Fruit fly (Drosophila melanogaster) whole organism, embryonic: Measurements from ENCODE around the gene Mob3.

Source experiments
- Antp ChIP-seq: fragments of 200-800 bp; sonication (Bioruptor generic); optimal IDR thresholded peaks from 3 replicates; lab custom pipeline; 2016; ENCODE audit warnings: missing biosample characterization, missing genetic modification characterization
- Bdp1 ChIP-seq: fragments of 200-800 bp; sonication (Bioruptor generic); optimal IDR thresholded peaks from 3 replicates; lab custom pipeline; 2016; ENCODE audit warnings: missing biosample characterization, missing genetic modification characterization
- BtbVII ChIP-seq: fragments of 200-800 bp; sonication (Bioruptor generic); optimal IDR thresholded peaks from 3 replicates; lab custom pipeline; 2017; ENCODE audit warnings: missing biosample characterization, mild to moderate bottlenecking, missing genetic modification characterization
- CG10209 ChIP-seq: fragments of 200-800 bp; sonication (Bioruptor generic); optimal IDR thresholded peaks from 3 replicates; lab custom pipeline; 2017; ENCODE audit warnings: missing biosample characterization, mild to moderate bottlenecking, missing genetic modification characterization, missing genetic modification reagents
- CG10543 ChIP-seq: fragments of 200-800 bp; sonication (Bioruptor generic); optimal IDR thresholded peaks from 3 replicates; lab custom pipeline; 2017; ENCODE audit warnings: missing biosample characterization, mild to moderate bottlenecking, missing genetic modification characterization, moderate library complexity
- CG11560 ChIP-seq: fragments of 200-800 bp; sonication (Bioruptor generic); IDR thresholded peaks from 3 replicates; pipeline ENCODE4 v1.3.6; 2022; ENCODE audit warnings: missing biosample characterization, missing genetic modification characterization
- CG13123 ChIP-seq: fragments of 200-800 bp; sonication (Bioruptor generic); optimal IDR thresholded peaks from 2 replicates; lab custom pipeline; 2016; ENCODE audit warnings: missing biosample characterization, missing genetic modification characterization
- CG17612 ChIP-seq: fragments of 200-800 bp; sonication (Bioruptor generic); IDR thresholded peaks from 2 replicates; pipeline ENCODE4 v1.3.6; 2022; ENCODE audit warnings: missing biosample characterization, missing genetic modification characterization
- CG2712 ChIP-seq: fragments of 200-800 bp; optimal IDR thresholded peaks from 3 replicates; lab custom pipeline; 2019; ENCODE audit warnings: missing biosample characterization, mild to moderate bottlenecking, missing genetic modification characterization, moderate library complexity
- CG2875 ChIP-seq: fragments of 200-800 bp; sonication (Bioruptor generic); optimal IDR thresholded peaks from 2 replicates; lab custom pipeline; 2017; ENCODE audit warnings: missing biosample characterization, mild to moderate bottlenecking, missing genetic modification characterization, missing genetic modification reagents
- CG34376 ChIP-seq: fragments of 200-800 bp; sonication (Bioruptor generic); optimal IDR thresholded peaks from 2 replicates; lab custom pipeline; 2018; ENCODE audit warnings: missing biosample characterization, mild to moderate bottlenecking, missing genetic modification characterization
- CG3995 ChIP-seq: fragments of 200-800 bp; sonication (Bioruptor generic); optimal IDR thresholded peaks from 3 replicates; lab custom pipeline; 2016; ENCODE audit warnings: missing biosample characterization, missing genetic modification characterization
- CG4424 ChIP-seq: fragments of 200-800 bp; sonication (Bioruptor generic); optimal IDR thresholded peaks from 3 replicates; lab custom pipeline; 2016; ENCODE audit warnings: missing biosample characterization, missing genetic modification characterization
- CG5953 ChIP-seq: fragments of 200-800 bp; sonication (Bioruptor generic); IDR thresholded peaks from 2 replicates; pipeline ENCODE4 v1.3.6; 2022; ENCODE audit warnings: missing biosample characterization, missing genetic modification characterization
- CG7271 ChIP-seq: fragments of 200-800 bp; sonication (Bioruptor generic); optimal IDR thresholded peaks from 2 replicates; lab custom pipeline; 2018; ENCODE audit warnings: missing biosample characterization, mild to moderate bottlenecking, missing genetic modification characterization, moderate library complexity
- CG8359 ChIP-seq: fragments of 200-800 bp; sonication (Bioruptor generic); optimal IDR thresholded peaks from 2 replicates; lab custom pipeline; 2017; ENCODE audit warnings: missing biosample characterization, mild to moderate bottlenecking, missing genetic modification characterization, borderline replicate concordance
- CG9215 ChIP-seq: fragments of 200-800 bp; sonication (Bioruptor generic); IDR thresholded peaks from 2 replicates; pipeline ENCODE4 v1.3.6; 2022; ENCODE audit warnings: missing biosample characterization, missing genetic modification characterization
- CG9437 ChIP-seq: fragments of 200-800 bp; sonication (Bioruptor generic); optimal IDR thresholded peaks from 2 replicates; lab custom pipeline; 2018; ENCODE audit warnings: missing biosample characterization, mild to moderate bottlenecking, missing genetic modification characterization
- CG9876 ChIP-seq: fragments of 200-800 bp; sonication (Bioruptor generic); optimal IDR thresholded peaks from 2 replicates; lab custom pipeline; 2016; ENCODE audit warnings: missing biosample characterization, missing genetic modification characterization
- CTCF ChIP-seq: fragments of 200-800 bp; sonication (Bioruptor generic); optimal IDR thresholded peaks from 2 replicates; lab custom pipeline; 2017; ENCODE audit warnings: missing biosample characterization, mild to moderate bottlenecking, missing genetic modification characterization, moderate library complexity
- Camta ChIP-seq: fragments of 200-800 bp; sonication (Bioruptor generic); optimal IDR thresholded peaks from 2 replicates; lab custom pipeline; 2016; ENCODE audit warnings: missing biosample characterization, missing genetic modification characterization
- CoRest ChIP-seq: fragments of 200-800 bp; sonication (Bioruptor generic); optimal IDR thresholded peaks from 3 replicates; lab custom pipeline; 2018; ENCODE audit warnings: missing biosample characterization, mild to moderate bottlenecking, missing genetic modification characterization, moderate library complexity
- Dip3 ChIP-seq: fragments of 200-800 bp; sonication (Bioruptor generic); optimal IDR thresholded peaks from 3 replicates; lab custom pipeline; 2016; ENCODE audit warnings: missing biosample characterization, missing genetic modification characterization
- Dp ChIP-seq: fragments of 200-800 bp; sonication (Bioruptor generic); optimal IDR thresholded peaks from 2 replicates; lab custom pipeline; 2018; ENCODE audit warnings: missing biosample characterization, mild to moderate bottlenecking, missing genetic modification characterization, moderate library complexity
- HHEX ChIP-seq: fragments of 200-800 bp; sonication (Bioruptor generic); optimal IDR thresholded peaks from 3 replicates; lab custom pipeline; 2017; ENCODE audit warnings: missing biosample characterization, mild to moderate bottlenecking, missing genetic modification characterization, missing genetic modification reagents
- Hr51 ChIP-seq, 2 experiments: fragments of 200-800 bp; sonication (Bioruptor generic); optimal IDR thresholded peaks; 2 replicates in 1 of 2; 3 replicates in 1 of 2; lab custom pipeline; 2016 to 2018; ENCODE audit warnings: missing biosample characterization in 2 of 2, missing genetic modification characterization in 2 of 2, mild to moderate bottlenecking in 1 of 2, moderate library complexity in 1 of 2
- Meics ChIP-seq: fragments of 200-800 bp; sonication (Bioruptor generic); optimal IDR thresholded peaks from 2 replicates; lab custom pipeline; 2017; ENCODE audit warnings: missing biosample characterization, mild to moderate bottlenecking, missing genetic modification characterization
- Ptx1 ChIP-seq: fragments of 200-800 bp; sonication (Bioruptor generic); IDR thresholded peaks from 2 replicates; pipeline ENCODE4 v1.3.6; 2022; ENCODE audit warnings: missing biosample characterization, missing genetic modification characterization
- Sin3A ChIP-seq: fragments of >200 bp; optimal IDR thresholded peaks from 2 replicates; lab custom pipeline; 2018
- Trl ChIP-seq, 3 experiments: fragments of >200 bp in 2 of 3; fragments of 200-800 bp in 1 of 3; sonication (Bioruptor generic) in 1 of 3; optimal IDR thresholded peaks; 2 replicates in 1 of 3; 3 replicates in 2 of 3; lab custom pipeline; 2016 to 2017; ENCODE audit warnings: missing biosample characterization in 1 of 3, missing genetic modification characterization in 1 of 3
- Xbp1 ChIP-seq: fragments of 200-800 bp; sonication (Bioruptor generic); optimal IDR thresholded peaks from 3 replicates; lab custom pipeline; 2016; ENCODE audit warnings: missing biosample characterization, mild to moderate bottlenecking, missing genetic modification characterization
- Xrp1 ChIP-seq: fragments of 200-800 bp; sonication (Bioruptor generic); IDR thresholded peaks from 2 replicates; pipeline ENCODE4 v1.3.6; 2022; ENCODE audit warnings: missing biosample characterization, missing genetic modification characterization
- ap ChIP-seq: fragments of 200-800 bp; sonication (Bioruptor generic); IDR thresholded peaks from 2 replicates; pipeline ENCODE4 v1.3.6; 2022; ENCODE audit warnings: missing biosample characterization, missing genetic modification characterization
- bab2 ChIP-seq: fragments of 200-800 bp; sonication (Bioruptor generic); optimal IDR thresholded peaks from 2 replicates; lab custom pipeline; 2016; ENCODE audit warnings: missing biosample characterization, missing genetic modification characterization
- cg ChIP-seq: fragments of 200-800 bp; sonication (Bioruptor generic); optimal IDR thresholded peaks from 3 replicates; lab custom pipeline; 2019; ENCODE audit warnings: missing biosample characterization, mild to moderate bottlenecking, missing genetic modification characterization, moderate library complexity
- crp ChIP-seq, 2 experiments: fragments of 200-800 bp; sonication (Bioruptor generic); optimal IDR thresholded peaks; 2 replicates in 1 of 2; 3 replicates in 1 of 2; lab custom pipeline; 2017; ENCODE audit warnings: missing biosample characterization in 2 of 2, missing genetic modification characterization in 2 of 2, mild to moderate bottlenecking in 1 of 2, moderate library complexity in 1 of 2
- disco-r ChIP-seq: fragments of 200-800 bp; sonication (Bioruptor generic); optimal IDR thresholded peaks from 2 replicates; lab custom pipeline; 2016; ENCODE audit warnings: missing biosample characterization, missing genetic modification characterization
- dmrt11E ChIP-seq: fragments of 200-800 bp; sonication (Bioruptor generic); optimal IDR thresholded peaks from 3 replicates; lab custom pipeline; 2018; ENCODE audit warnings: missing biosample characterization, mild to moderate bottlenecking, missing genetic modification characterization, moderate library complexity
- dmrt99B ChIP-seq: fragments of 200-800 bp; sonication (Bioruptor generic); optimal IDR thresholded peaks from 2 replicates; lab custom pipeline; 2018; ENCODE audit warnings: missing biosample characterization, mild to moderate bottlenecking, missing genetic modification characterization, moderate library complexity
- ems ChIP-seq: fragments of 200-800 bp; sonication (Bioruptor generic); optimal IDR thresholded peaks from 3 replicates; lab custom pipeline; 2016; ENCODE audit warnings: missing biosample characterization, missing genetic modification characterization
- fd96Cb ChIP-seq: fragments of 200-800 bp; sonication (Bioruptor generic); optimal IDR thresholded peaks from 2 replicates; lab custom pipeline; 2018; ENCODE audit warnings: missing biosample characterization, mild to moderate bottlenecking, missing genetic modification characterization, moderate library complexity
- gfzf ChIP-seq: fragments of 200-800 bp; sonication (Bioruptor generic); optimal IDR thresholded peaks from 2 replicates; lab custom pipeline; 2016; ENCODE audit warnings: missing biosample characterization, mild to moderate bottlenecking, missing genetic modification characterization, moderate library complexity
- grn ChIP-seq: fragments of 200-800 bp; sonication (Bioruptor generic); optimal IDR thresholded peaks from 3 replicates; lab custom pipeline; 2017; ENCODE audit warnings: missing biosample characterization, missing genetic modification characterization
- jumu ChIP-seq: fragments of 200-800 bp; sonication (Bioruptor generic); optimal IDR thresholded peaks from 3 replicates; lab custom pipeline; 2016; ENCODE audit warnings: missing biosample characterization, missing genetic modification characterization
- klu ChIP-seq: fragments of 200-800 bp; sonication (Bioruptor generic); IDR thresholded peaks from 2 replicates; pipeline ENCODE4 v1.3.6; 2022; ENCODE audit warnings: missing biosample characterization, missing genetic modification characterization
- lab ChIP-seq: fragments of 200-800 bp; sonication (Bioruptor generic); optimal IDR thresholded peaks from 3 replicates; lab custom pipeline; 2017; ENCODE audit warnings: missing biosample characterization, missing genetic modification characterization, mild to moderate bottlenecking, moderate library complexity, missing genetic modification reagents
- lilli ChIP-seq: fragments of 200-800 bp; sonication (Bioruptor generic); optimal IDR thresholded peaks from 3 replicates; lab custom pipeline; 2016; ENCODE audit warnings: missing biosample characterization, missing genetic modification characterization
- pum ChIP-seq: fragments of 200-800 bp; sonication (Bioruptor generic); optimal IDR thresholded peaks from 2 replicates; lab custom pipeline; 2016; ENCODE audit warnings: missing biosample characterization, missing genetic modification characterization
- tap ChIP-seq: fragments of 200-800 bp; optimal IDR thresholded peaks from 3 replicates; lab custom pipeline; 2019; ENCODE audit warnings: missing biosample characterization, mild to moderate bottlenecking, missing genetic modification characterization, moderate library complexity
- unpg ChIP-seq: fragments of 200-800 bp; sonication (Bioruptor generic); optimal IDR thresholded peaks from 3 replicates; lab custom pipeline; 2018; ENCODE audit warnings: missing biosample characterization, mild to moderate bottlenecking, missing genetic modification characterization, moderate library complexity
- usp ChIP-seq: fragments of >200 bp; optimal IDR thresholded peaks from 2 replicates; lab custom pipeline; 2017; ENCODE audit warnings: missing biosample characterization, missing genetic modification characterization

The Mob3 gene

DNA sequence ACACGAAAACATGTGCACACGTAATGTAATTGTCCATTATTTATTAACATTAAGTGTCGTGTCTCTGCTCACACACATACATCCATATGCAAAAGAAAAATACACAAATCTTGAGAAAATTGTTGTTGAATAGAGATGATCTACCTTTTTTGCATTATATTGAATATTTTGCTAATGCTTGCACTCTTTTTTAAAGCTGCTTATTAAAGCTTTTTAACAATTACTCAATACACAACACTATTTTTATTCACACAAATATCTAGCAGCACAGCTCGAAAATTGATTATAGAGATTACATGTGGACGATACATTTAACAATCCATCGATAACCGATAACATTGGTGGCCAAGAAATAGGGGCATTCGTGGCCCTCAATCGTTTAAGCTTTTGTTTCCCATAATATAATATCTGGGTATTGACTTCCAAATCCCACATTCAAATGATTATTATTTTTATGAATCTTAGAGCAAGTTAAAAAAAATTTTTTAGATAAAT lies 27.0 kb downstream of the Mob3 start, which contains the start of gene Ufd4 (continued):
- TF ChIP-seq CG34376 (GFP tag; lab: Kevin White, UChicago) (peak; percentile 38), CG9215 (GFP tag; lab: Robert Waterston, UW) (no peak), dmrt11E (tag; lab: Kevin White, UChicago) (peak; percentile 62), CG17612 (GFP tag; lab: Robert Waterston, UW) (no peak), CG2875 (GFP tag; lab: Kevin White, UChicago) (no peak), fd96Cb (peak; percentile 56), Sin3A (lab: Kevin White, UChicago) (no peak), Bdp1 (GFP tag; lab: Kevin White, UChicago) (no peak), usp (GFP tag; lab: Kevin White, UChicago) (no peak), cg (peak; percentile 84), bab2 (GFP tag; lab: Kevin White, UChicago) (peak; percentile 56), pum (GFP tag; lab: Kevin White, UChicago) (peak; percentile 36), klu (GFP tag; lab: Robert Waterston, UW) (no peak), CG10209 (no peak), lab (no peak), CG13123 (GFP tag; lab: Kevin White, UChicago) (peak; percentile 6), CG2712 (tag; lab: Kevin White, UChicago) (peak; percentile 86), CG5953 (GFP tag; lab: Robert Waterston, UW) (no peak), Antp (GFP tag; lab: Kevin White, UChicago) (no peak), Camta (peak; percentile 68), lilli (no peak), Xbp1 (GFP tag; lab: Kevin White, UChicago) (peak; percentile 76), crp (GFP tag; optimal IDR thresholded peaks at IDR 0.05; lab: Kevin White, UChicago) (no peak), Ptx1 (GFP tag; lab: Robert Waterston, UW) (no peak), CG3995 (GFP tag; lab: Kevin White, UChicago) (peak; percentile 49), Trl (optimal IDR thresholded peaks at IDR 0.05; lab: Kevin White, UChicago) (no peak), Trl (GFP tag; optimal IDR thresholded peaks at IDR 0.05; lab: Kevin White, UChicago) (peak; percentile 69), ems (GFP tag; lab: Kevin White, UChicago) (peak; percentile 64), tap (tag; lab: Kevin White, UChicago) (no peak), CG4424 (GFP tag; lab: Kevin White, UChicago) (peak; percentile 74), Xrp1 (peak; percentile 79), CG9876 (no peak), Hr51 (GFP tag; optimal IDR thresholded peaks at IDR 0.05; lab: Kevin White, UChicago) (peak in 1 of 2 experiments; percentile 56), Dp (peak; percentile 16), jumu (peak; percentile 36), CoRest (no peak), CG11560 (tag; lab: Robert Waterston, UW) (no peak), gfzf (GFP tag; lab: Kevin White, UChicago) (peak; percentile 14), dmrt99B (no peak), Dip3 (GFP tag; lab: Kevin White, UChicago) (peak; percentile 55), BtbVII (GFP tag; lab: Kevin White, UChicago) (no peak), CG10543 (no peak), Meics (GFP tag; lab: Kevin White, UChicago) (no peak), grn (GFP tag; lab: Kevin White, UChicago) (no peak), CTCF (no peak), CG7271 (tag; lab: Kevin White, UChicago) (peak; percentile 45), unpg (GFP tag; lab: Kevin White, UChicago) (no peak), disco-r (GFP tag; lab: Kevin White, UChicago) (no peak), ap (no peak), HHEX (GFP tag; lab: Kevin White, UChicago) (no peak), CG8359 (GFP tag; lab: Kevin White, UChicago) (no peak), CG9437 (no peak)
